Worm (Caenorhabditis elegans): ENCODE data around the gene col-151.

- TF ChIP-seq dao-5 (tag; optimal IDR thresholded peaks at IDR 0.05) (no peak), W03F9.2 (tag; optimal IDR thresholded peaks at IDR 0.05) (no peak), him-1 (tag; optimal IDR thresholded peaks at IDR 0.05) (no peak)
Observed at ce11 chrV:10360186-10360585, 34.8 kb downstream of the col-151 start.
